Fruit fly (Drosophila melanogaster) S2 (cell line): ENCODE results near the gene CG12499.

ENCODE experiments used
- CG8478 ChIP-seq: fragments of >200 bp; optimal IDR thresholded peaks from 2 replicates; lab custom pipeline; 2018
- CTCF ChIP-seq, 2 experiments: fragments of >200 bp; optimal IDR thresholded peaks; 2 replicates each; lab custom pipeline; 2018

CG12499 gene

DNA sequence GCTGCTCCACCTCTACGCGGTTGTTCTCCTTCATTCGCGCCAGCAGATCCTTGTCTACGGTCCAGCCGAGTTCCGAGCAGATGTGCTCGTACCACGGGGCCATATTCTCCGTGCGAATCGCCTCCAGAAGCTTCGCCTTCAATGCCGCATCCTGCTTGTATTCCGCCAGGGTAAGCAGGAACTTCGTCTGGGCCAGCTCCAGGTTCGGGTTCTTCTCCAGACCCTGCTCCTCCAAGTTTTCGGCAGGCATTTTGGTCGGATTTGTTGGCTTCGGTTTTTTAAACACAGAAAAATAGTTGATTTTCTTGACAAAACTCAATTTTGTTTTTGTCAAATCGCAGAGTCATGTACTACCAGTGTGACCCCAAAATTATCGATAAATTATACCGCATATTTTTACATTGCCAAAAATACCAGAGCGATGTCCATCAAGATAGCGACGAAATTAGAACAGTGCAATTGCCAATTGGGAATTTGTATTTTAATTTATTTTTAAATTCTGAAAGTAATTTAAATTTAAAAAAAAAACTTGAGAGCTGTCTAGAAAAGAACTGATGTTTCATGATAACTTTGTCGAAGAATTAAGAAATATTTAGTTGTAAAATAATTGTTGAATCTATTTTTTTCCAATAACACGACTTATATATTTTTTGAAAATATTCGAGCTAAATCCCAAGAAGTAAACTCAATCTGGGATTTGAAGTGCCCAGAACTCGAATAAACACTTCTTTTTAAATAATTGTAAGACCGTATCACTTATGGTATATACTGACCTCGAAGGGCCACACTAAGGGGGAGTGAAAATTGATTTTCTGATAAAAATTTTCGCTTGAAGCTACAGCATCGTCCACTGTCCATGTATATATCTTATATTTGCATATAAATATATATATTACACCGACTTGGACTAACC lies 15.5 kb upstream of the CG12499 start, which contains the start of the genes Rpn7 and AP-2mu:
Rpn7 (minus strand) TSS at position 382 of the 913 bp plus-strand sequence.
AP-2mu (plus strand) TSS at position 783 of the 913 bp plus-strand sequence.
- TF ChIP-seq CTCF (optimal IDR thresholded peaks at IDR 0.05; lab: Kevin White, UChicago) (peak in 1 of 2 experiments; percentile 3), CG8478 (lab: Kevin White, UChicago) (no peak)

DNA sequence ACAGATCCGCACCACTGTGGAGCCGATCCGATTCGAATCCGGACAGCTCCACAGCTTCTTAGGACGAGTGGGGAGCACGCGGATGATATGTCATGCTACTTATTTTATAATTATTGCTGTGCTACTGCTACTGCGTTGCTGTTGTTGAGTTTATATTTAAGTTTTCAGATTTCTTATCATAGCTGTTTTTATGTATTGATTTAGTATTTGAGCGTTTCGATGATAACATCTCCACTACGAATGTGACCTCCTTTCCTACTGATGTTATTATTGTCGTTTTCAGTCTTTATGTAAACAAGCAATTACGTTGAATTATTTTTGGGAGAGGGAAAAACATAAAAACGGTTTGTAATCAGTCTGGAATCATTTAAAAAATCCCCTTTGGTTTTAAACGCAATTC lies 9.6 kb upstream of the CG12499 start:
- TF ChIP-seq CTCF (optimal IDR thresholded peaks at IDR 0.05; lab: Kevin White, UChicago): no peak
- no peak for TF ChIP-seq CG8478 (lab: Kevin White, UChicago)

dm6 chr3R:22455335-22455985 lies 9.1 kb upstream of the CG12499 start:
- no peak for TF ChIP-seq CTCF (optimal IDR thresholded peaks at IDR 0.05; lab: Kevin White, UChicago)
- no peak for TF ChIP-seq CG8478 (lab: Kevin White, UChicago)

DNA sequence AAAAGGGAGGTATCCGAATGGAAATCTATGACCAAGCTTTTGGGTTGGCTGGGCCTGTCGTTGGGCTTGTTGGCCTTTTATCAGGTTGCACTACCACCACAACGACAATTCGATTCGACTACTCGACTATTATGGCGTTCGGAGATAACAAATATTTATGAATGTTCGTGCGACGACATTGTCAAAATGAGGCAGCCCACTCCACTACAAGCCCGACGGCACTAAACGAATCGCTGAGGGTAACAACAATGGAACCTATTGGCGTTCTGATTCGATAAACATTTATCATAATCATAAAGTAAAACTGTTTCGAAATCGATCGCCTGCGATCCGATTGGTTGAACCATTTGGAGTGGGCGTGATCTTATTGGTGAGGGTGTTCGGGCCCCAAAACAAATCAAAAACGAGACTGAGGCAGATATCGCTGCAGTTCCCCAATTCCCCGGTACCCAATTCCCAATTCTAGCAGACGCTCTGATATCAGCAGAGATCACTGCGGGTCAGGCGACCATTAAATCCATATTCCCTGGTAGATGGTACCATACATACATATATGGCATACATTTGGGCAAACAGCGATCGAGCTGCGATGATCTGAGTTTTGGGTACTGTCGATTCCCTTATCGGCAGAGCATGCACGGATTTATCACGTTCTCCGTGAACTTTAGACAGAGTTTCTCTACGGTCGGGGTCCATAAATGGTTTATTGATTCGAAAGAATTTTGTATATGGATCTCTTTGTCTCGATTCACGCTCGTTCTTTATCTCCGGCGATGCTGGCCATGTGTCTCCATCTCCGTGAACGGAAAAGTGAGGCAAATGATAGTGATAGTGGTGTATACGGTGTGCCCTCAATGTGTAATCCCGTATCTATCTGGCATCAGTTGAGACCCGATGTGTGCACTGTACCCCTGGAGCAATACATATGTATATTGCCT lies 8.3 kb upstream of the CG12499 start:
- TF ChIP-seq CTCF (optimal IDR thresholded peaks at IDR 0.05; lab: Kevin White, UChicago): no peak

DNA sequence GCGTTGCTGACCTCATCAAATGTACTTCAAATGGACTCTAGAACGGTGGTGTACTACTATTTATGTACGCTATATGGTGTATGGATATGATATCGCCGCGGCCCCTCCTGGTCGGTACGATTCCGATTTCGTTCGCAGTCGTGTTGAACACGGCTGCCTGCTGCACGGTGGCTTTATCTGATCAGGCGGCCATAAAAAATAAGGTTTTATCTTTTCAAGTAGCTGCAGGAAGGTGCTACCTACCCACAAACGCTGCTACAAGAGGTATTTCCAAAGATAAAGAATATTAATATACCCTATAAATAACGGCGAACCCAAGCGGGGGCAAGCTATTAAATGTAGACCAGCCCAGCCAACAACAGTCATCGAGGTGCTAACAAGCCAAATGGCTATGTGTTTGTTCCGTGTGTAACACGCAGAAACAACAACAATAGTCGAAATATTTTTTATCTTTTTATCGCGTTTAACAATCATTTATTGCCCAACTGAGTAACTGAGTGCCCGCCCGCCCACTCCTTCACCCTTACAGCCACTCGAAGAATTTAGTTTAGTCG lies 3.6 kb upstream of the CG12499 start:
- TF ChIP-seq CTCF (optimal IDR thresholded peaks at IDR 0.05; lab: Kevin White, UChicago) (no peak), CG8478 (lab: Kevin White, UChicago) (no peak)

DNA sequence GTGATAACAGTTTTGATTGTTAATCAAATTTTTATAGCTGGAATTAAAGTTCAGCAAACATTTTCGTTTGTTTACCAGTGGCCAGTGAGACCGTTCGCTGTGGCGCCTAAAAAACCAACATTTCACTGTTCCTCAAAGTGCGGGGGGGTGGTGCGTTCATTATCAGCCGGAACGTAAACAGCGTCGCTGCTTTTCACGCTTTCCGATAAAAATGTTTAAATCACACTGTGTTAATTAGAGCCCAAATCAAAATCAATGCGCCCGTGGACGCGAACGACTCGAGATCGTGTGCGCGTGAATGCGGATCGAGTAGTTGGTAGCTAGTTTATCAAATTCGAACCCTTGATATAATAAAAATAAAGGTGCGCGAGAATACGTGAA lies 1.5 kb upstream of the CG12499 start, which contains the start of gene CG34376:
CG34376 (plus strand) TSS at position 226 of the 381 bp plus-strand sequence.
- TF ChIP-seq CG8478 (lab: Kevin White, UChicago) (no peak), CTCF (optimal IDR thresholded peaks at IDR 0.05; lab: Kevin White, UChicago) (no peak)

- TF ChIP-seq CTCF (optimal IDR thresholded peaks at IDR 0.05; lab: Kevin White, UChicago) (no peak), CG8478 (lab: Kevin White, UChicago) (no peak)
Measured at dm6 chr3R:22447195-22447873, 947 bp upstream of the CG12499 start, which contains the start of gene CG34288. Gene CG34288 (minus strand): TSS chr3R:22447263.

dm6 chr3R:22438301-22438700 lies 8.1 kb downstream of the CG12499 start:
- TF ChIP-seq CG8478 (lab: Kevin White, UChicago): no peak
- TF ChIP-seq CTCF (optimal IDR thresholded peaks at IDR 0.05; lab: Kevin White, UChicago): no peak

DNA sequence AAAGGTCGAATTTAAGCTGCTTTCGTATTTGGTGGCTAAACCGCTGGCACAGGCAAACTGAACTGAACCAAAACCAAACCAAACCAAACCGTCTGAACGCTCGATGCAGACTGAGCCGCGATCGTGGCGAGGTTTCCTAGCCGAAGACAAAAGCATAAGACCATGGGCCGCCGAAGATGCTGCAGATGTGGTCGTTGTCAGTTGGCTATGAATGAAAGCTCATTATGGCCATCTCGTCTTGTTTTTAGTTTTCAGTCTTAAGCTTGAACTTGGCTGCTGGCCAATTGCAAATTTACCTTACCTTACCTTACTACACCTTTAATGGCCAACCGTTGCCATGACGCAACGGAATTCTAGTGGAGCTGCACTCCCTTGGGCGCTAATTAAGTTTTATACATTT lies 10.3 kb downstream of the CG12499 start, which contains the start of gene CG13847:
CG13847 (minus strand) TSS at position 101 of the 400 bp plus-strand sequence.
- TF ChIP-seq CTCF (optimal IDR thresholded peaks at IDR 0.05; lab: Kevin White, UChicago) (no peak), CG8478 (lab: Kevin White, UChicago) (no peak)

- no peak for TF ChIP-seq CTCF (optimal IDR thresholded peaks at IDR 0.05; lab: Kevin White, UChicago)
- no peak for TF ChIP-seq CG8478 (lab: Kevin White, UChicago)
Measured at dm6 chr3R:22432200-22432804, 14.1 kb downstream of the CG12499 start.

dm6 chr3R:22424602-22425190 lies 21.7 kb downstream of the CG12499 start, which contains the start of gene pinta:
Gene pinta (minus strand): TSS chr3R:22424929.
- TF ChIP-seq CTCF (optimal IDR thresholded peaks at IDR 0.05; lab: Kevin White, UChicago): no peak
- TF ChIP-seq CG8478 (lab: Kevin White, UChicago): no peak

DNA sequence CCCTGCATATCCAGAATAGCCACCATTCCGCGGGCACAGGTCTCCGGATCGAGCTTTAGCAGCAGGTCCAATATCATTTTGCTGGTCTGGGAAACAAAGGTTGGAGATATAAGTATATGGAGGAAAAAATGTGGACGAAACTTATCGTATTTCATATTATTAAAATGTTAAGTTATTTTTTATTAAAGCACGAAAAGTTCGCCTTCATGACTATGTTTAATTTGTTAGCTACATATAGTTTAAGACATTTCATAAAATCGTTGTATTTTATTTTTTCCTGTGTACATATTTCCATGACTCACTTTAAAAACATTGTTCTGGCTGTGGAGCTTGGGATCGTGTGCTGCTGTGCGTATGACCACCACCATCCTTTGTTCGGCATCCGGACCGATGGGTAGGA lies 22.4 kb downstream of the CG12499 start:
- no peak for TF ChIP-seq CTCF (optimal IDR thresholded peaks at IDR 0.05; lab: Kevin White, UChicago)
- no peak for TF ChIP-seq CG8478 (lab: Kevin White, UChicago)
